Worm (Caenorhabditis elegans) whole organism, L2 larva: Measurements from ENCODE around the gene gcy-18.

Experiments
- ceh-82 ChIP-seq: fragments of 150-350 bp; optimal IDR thresholded peaks from 2 replicates; lab custom pipeline; 2014; ENCODE audit warnings: missing biosample characterization, missing genetic modification characterization
- elt-3 ChIP-seq: sonication (generic microtip); optimal IDR thresholded peaks from 2 replicates; lab custom pipeline; 2017; ENCODE audit warnings: missing biosample characterization, missing genetic modification characterization
- lin-11 ChIP-seq: fragments of 150-350 bp; sonication (generic microtip); optimal IDR thresholded peaks from 2 replicates; lab custom pipeline; 2014; ENCODE audit warnings: missing biosample characterization, missing genetic modification characterization, inconsistent platforms, mixed read lengths
- ztf-4 ChIP-seq: fragments of 150-350 bp; optimal IDR thresholded peaks from 2 replicates; lab custom pipeline; 2014; ENCODE audit warnings: missing biosample characterization, missing genetic modification characterization

- TF ChIP-seq ceh-82 (tag; lab: Kevin White, UChicago) (no peak), lin-11 (no peak), elt-3 (tag; lab: Kevin White, UChicago) (no peak), ztf-4 (tag; lab: Kevin White, UChicago) (no peak)
These were observed 28.0 kb upstream of the gcy-18 start for ce11 chrIV:12831609-12832500.
